Worm (Caenorhabditis elegans) whole organism, young adult: ENCODE measurements around the gene ubxn-6.

Experiments
- F33H1.4 ChIP-seq: fragments of 200-800 bp; sonication (Bioruptor generic); IDR thresholded peaks from 2 replicates; pipeline ENCODE4 v1.3.6; 2022; ENCODE audit warnings: missing genetic modification reagents, missing genetic modification characterization, missing compliant biosample characterization
- F39B2.1 ChIP-seq: fragments of 200-800 bp; sonication (Bioruptor generic); IDR thresholded peaks from 2 replicates; pipeline ENCODE4 v1.3.6; 2022; ENCODE audit warnings: missing genetic modification reagents, missing genetic modification characterization, missing compliant biosample characterization
- F55B11.4 ChIP-seq: sonication (generic microtip); optimal IDR thresholded peaks from 2 replicates; lab custom pipeline; 2016; ENCODE audit warnings: missing compliant biosample characterization, missing genetic modification characterization, borderline replicate concordance; ENCODE audit not compliant: insufficient read depth
- F57A8.1 ChIP-seq: fragments of 200-800 bp; sonication (Bioruptor generic); optimal IDR thresholded peaks from 2 replicates; lab custom pipeline; 2018; ENCODE audit warnings: mild to moderate bottlenecking, missing genetic modification characterization, moderate library complexity, missing compliant biosample characterization
- F57C9.4 ChIP-seq: sonication (generic microtip); optimal IDR thresholded peaks from 2 replicates; lab custom pipeline; 2017; ENCODE audit warnings: mild to moderate bottlenecking, missing genetic modification characterization, missing compliant biosample characterization
- K12H6.12 ChIP-seq: fragments of 200-800 bp; sonication (Bioruptor generic); optimal IDR thresholded peaks from 2 replicates; lab custom pipeline; 2018; ENCODE audit warnings: mild to moderate bottlenecking, missing genetic modification characterization, missing compliant biosample characterization
- akir-1 ChIP-seq: fragments of 200-800 bp; sonication (Bioruptor generic); optimal IDR thresholded peaks from 2 replicates; lab custom pipeline; 2018; ENCODE audit warnings: mild to moderate bottlenecking, missing genetic modification characterization, moderate library complexity, missing compliant biosample characterization
- ama-1 ChIP-seq, 3 experiments: fragments of 150-350 bp in 1 of 3; sonication (generic microtip) in 2 of 3; optimal IDR thresholded peaks; 2 replicates each; lab custom pipeline; 2014 to 2018; ENCODE audit warnings: missing biosample characterization in 2 of 3, missing genetic modification characterization in 2 of 3, missing genetic modification reagents in 2 of 3
- aptf-2 ChIP-seq: fragments of 200-800 bp; sonication (Bioruptor generic); conservative IDR thresholded peaks from 2 replicates; pipeline ENCODE4 v1.3.6; 2022; ENCODE audit warnings: missing genetic modification reagents, missing genetic modification characterization, missing compliant biosample characterization
- athp-1 ChIP-seq: sonication (generic microtip); optimal IDR thresholded peaks from 2 replicates; lab custom pipeline; 2017; ENCODE audit warnings: mild to moderate bottlenecking, missing genetic modification characterization, missing compliant biosample characterization
- bed-1 ChIP-seq: fragments of 200-800 bp; sonication (Bioruptor generic); IDR thresholded peaks from 2 replicates; pipeline ENCODE4 v1.3.6; 2022; ENCODE audit warnings: missing genetic modification reagents, missing genetic modification characterization, missing compliant biosample characterization
- cebp-1 ChIP-seq, 2 experiments: fragments of 200-800 bp in 1 of 2; sonication (Bioruptor generic) in 1 of 2; sonication (generic microtip) in 1 of 2; IDR thresholded peaks in 1 of 2; optimal IDR thresholded peaks in 1 of 2; 2 replicates each; pipeline versions ENCODE4 v1.3.6 to Lab custom; 2017 to 2022; ENCODE audit warnings: missing compliant biosample characterization in 2 of 2, missing genetic modification characterization in 2 of 2, mild to moderate bottlenecking in 1 of 2, missing genetic modification reagents in 1 of 2, moderate library complexity in 1 of 2
- ceh-58 ChIP-seq: fragments of 200-800 bp; sonication (Bioruptor generic); IDR thresholded peaks from 2 replicates; pipeline ENCODE4 v1.3.6; 2022; ENCODE audit warnings: missing genetic modification characterization, missing compliant biosample characterization
- ceh-79 ChIP-seq: sonication (generic microtip); optimal IDR thresholded peaks from 2 replicates; lab custom pipeline; 2017; ENCODE audit warnings: mild to moderate bottlenecking, missing genetic modification characterization, missing compliant biosample characterization
- dpff-1 ChIP-seq: sonication (generic microtip); optimal IDR thresholded peaks from 2 replicates; lab custom pipeline; 2017; ENCODE audit warnings: mild to moderate bottlenecking, missing genetic modification characterization, missing compliant biosample characterization
- dpl-1 ChIP-seq: fragments of 150-350 bp; optimal IDR thresholded peaks from 2 replicates; lab custom pipeline; 2014; ENCODE audit warnings: missing biosample characterization, missing genetic modification reagents, missing genetic modification characterization
- egrh-3 ChIP-seq: fragments of 200-800 bp; sonication (Bioruptor generic); IDR thresholded peaks from 2 replicates; pipeline ENCODE4 v1.3.6; 2022; ENCODE audit warnings: missing genetic modification reagents, missing genetic modification characterization, missing compliant biosample characterization
- ets-4 ChIP-seq: fragments of 200-800 bp; sonication (Bioruptor generic); optimal IDR thresholded peaks from 2 replicates; lab custom pipeline; 2018; ENCODE audit warnings: mild to moderate bottlenecking, missing genetic modification characterization, missing compliant biosample characterization
- him-1 ChIP-seq: sonication (generic microtip); optimal IDR thresholded peaks from 2 replicates; lab custom pipeline; 2016; ENCODE audit warnings: missing genotype, missing genetic modification reagents, missing genetic modification characterization, missing compliant biosample characterization
- hlh-12 ChIP-seq: sonication (generic microtip); optimal IDR thresholded peaks from 2 replicates; lab custom pipeline; 2016; ENCODE audit warnings: missing genetic modification characterization, missing compliant biosample characterization
- hmg-1.2 ChIP-seq: fragments of 200-800 bp; sonication (Bioruptor generic); IDR thresholded peaks from 2 replicates; pipeline ENCODE4 v1.3.6; 2022; ENCODE audit warnings: missing genetic modification reagents, missing genetic modification characterization, missing compliant biosample characterization
- hmg-20 ChIP-seq: fragments of 200-800 bp; sonication (Bioruptor generic); IDR thresholded peaks from 2 replicates; pipeline ENCODE4 v1.3.6; 2022; ENCODE audit warnings: missing genetic modification reagents, missing genetic modification characterization, missing compliant biosample characterization
- let-526 ChIP-seq: fragments of 200-800 bp; sonication (Bioruptor generic); IDR thresholded peaks from 2 replicates; pipeline ENCODE4 v1.3.6; 2022; ENCODE audit warnings: missing genetic modification reagents, missing genetic modification characterization, missing compliant biosample characterization
- lin-35 ChIP-seq, 3 experiments: fragments of 150-350 bp in 2 of 3; sonication (generic microtip) in 1 of 3; optimal IDR thresholded peaks; 2 replicates each; lab custom pipeline; 2014 to 2018; ENCODE audit warnings: missing biosample characterization in 3 of 3, missing genetic modification characterization in 3 of 3, missing genetic modification reagents in 3 of 3
- lin-40 ChIP-seq: sonication (generic microtip); optimal IDR thresholded peaks from 2 replicates; lab custom pipeline; 2016; ENCODE audit warnings: missing genetic modification characterization, mild to moderate bottlenecking, missing compliant biosample characterization, missing genotype, missing genetic modification reagents
- lin-54 ChIP-seq: fragments of 200-800 bp; sonication (Bioruptor generic); optimal IDR thresholded peaks from 2 replicates; lab custom pipeline; 2018; ENCODE audit warnings: mild to moderate bottlenecking, missing genetic modification characterization, missing compliant biosample characterization
- lir-1 ChIP-seq: fragments of 200-800 bp; sonication (Bioruptor generic); conservative IDR thresholded peaks from 2 replicates; pipeline ENCODE4 v1.3.6; 2022; ENCODE audit warnings: missing genetic modification reagents, missing genetic modification characterization, missing compliant biosample characterization
- lsy-27 ChIP-seq: sonication (generic microtip); optimal IDR thresholded peaks from 2 replicates; lab custom pipeline; 2017; ENCODE audit warnings: missing genetic modification characterization, mild to moderate bottlenecking, missing compliant biosample characterization, antibody characterized with exemption, missing genotype, borderline replicate concordance; ENCODE audit not compliant: insufficient read depth
- madf-3 ChIP-seq: fragments of 200-800 bp; sonication (Bioruptor generic); IDR thresholded peaks from 2 replicates; pipeline ENCODE4 v1.3.6; 2022; ENCODE audit warnings: missing genetic modification reagents, missing genetic modification characterization, missing compliant biosample characterization
- mel-28 ChIP-seq: sonication (generic microtip); optimal IDR thresholded peaks from 2 replicates; lab custom pipeline; 2016; ENCODE audit warnings: borderline replicate concordance, mild to moderate bottlenecking, missing genetic modification characterization, missing compliant biosample characterization
- nfya-1 ChIP-seq: sonication (generic microtip); optimal IDR thresholded peaks from 2 replicates; lab custom pipeline; 2017; ENCODE audit warnings: antibody characterized with exemption, missing compliant biosample characterization, missing genetic modification characterization, borderline replicate concordance; ENCODE audit not compliant: insufficient read depth
- nhr-90 ChIP-seq: sonication (generic microtip); optimal IDR thresholded peaks from 2 replicates; lab custom pipeline; 2016; ENCODE audit warnings: missing genotype, mild to moderate bottlenecking, missing genetic modification characterization, missing compliant biosample characterization
- pha-4 ChIP-seq: fragments of 150-350 bp; sonication (generic microtip); optimal IDR thresholded peaks from 2 replicates; lab custom pipeline; 2014; ENCODE audit warnings: missing biosample characterization, missing genetic modification reagents, missing genetic modification characterization
- sea-2 ChIP-seq: fragments of 200-800 bp; sonication (Bioruptor generic); IDR thresholded peaks from 2 replicates; pipeline ENCODE4 v1.3.6; 2022; ENCODE audit warnings: missing genetic modification characterization, missing compliant biosample characterization
- snpc-1.1 ChIP-seq: sonication (generic microtip); optimal IDR thresholded peaks from 2 replicates; lab custom pipeline; 2017; ENCODE audit warnings: missing genetic modification characterization, mild to moderate bottlenecking, missing compliant biosample characterization, antibody characterized with exemption, moderate library complexity, missing genotype, missing genetic modification reagents; ENCODE audit not compliant: insufficient read depth
- snpc-1.3 ChIP-seq: sonication (generic microtip); optimal IDR thresholded peaks from 2 replicates; lab custom pipeline; 2017; ENCODE audit warnings: missing genetic modification characterization, mild to moderate bottlenecking, missing compliant biosample characterization, antibody characterized with exemption, moderate library complexity, missing genotype, missing genetic modification reagents; ENCODE audit not compliant: insufficient read depth
- tbx-9 ChIP-seq: sonication (generic microtip); optimal IDR thresholded peaks from 2 replicates; lab custom pipeline; 2016; ENCODE audit warnings: borderline replicate concordance, missing genetic modification characterization, inconsistent platforms, missing compliant biosample characterization
- ztf-18 ChIP-seq: sonication (generic microtip); optimal IDR thresholded peaks from 2 replicates; lab custom pipeline; 2016; ENCODE audit warnings: missing genotype, mild to moderate bottlenecking, missing genetic modification characterization, missing compliant biosample characterization

Gene ubxn-6

DNA sequence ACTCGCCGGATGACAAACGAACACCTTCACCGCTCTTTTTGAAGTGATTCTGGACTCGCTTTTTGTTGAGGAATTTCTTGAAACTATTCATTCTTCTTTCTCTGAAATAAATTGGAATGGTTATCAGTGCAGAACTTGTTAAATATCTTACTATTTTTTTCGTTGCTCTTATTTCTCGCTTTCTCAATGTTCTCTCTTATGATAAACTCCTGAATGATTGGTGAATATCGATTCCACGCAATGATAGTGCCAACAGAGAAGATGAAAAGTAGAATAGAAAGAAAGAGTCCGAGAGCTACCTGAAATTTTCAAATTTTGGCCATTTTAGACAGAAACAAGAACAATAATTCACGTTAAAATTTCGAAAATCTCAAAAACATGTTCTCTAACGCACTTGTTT, at the start of gene ubxn-6:
Gene ubxn-6 (minus strand): TSS at position 101 of the 400 bp plus-strand sequence.
- TF ChIP-seq bed-1 (GFP tag; lab: Robert Waterston, UW), result no peak
- TF ChIP-seq F33H1.4 (GFP tag; lab: Robert Waterston, UW), result no peak
- TF ChIP-seq dpl-1 (GFP tag; lab: Kevin White, UChicago), result no peak
- TF ChIP-seq lsy-27 (tag; lab: Kevin White, UChicago), result no peak
- no peak for TF ChIP-seq tbx-9 (tag; lab: Kevin White, UChicago)
- TF ChIP-seq ceh-79 (tag; lab: Kevin White, UChicago), result no peak
- TF ChIP-seq F57C9.4, result no peak
- TF ChIP-seq athp-1 (tag; lab: Kevin White, UChicago), result no peak
- TF ChIP-seq F57A8.1 (GFP tag; lab: Kevin White, UChicago), result no peak

- TF ChIP-seq bed-1 (GFP tag; lab: Robert Waterston, UW), result no peak
- no peak for TF ChIP-seq ztf-18
- TF ChIP-seq aptf-2, result no peak
- TF ChIP-seq lin-40 (tag; lab: Kevin White, UChicago), result no peak
- TF ChIP-seq ama-1 (optimal IDR thresholded peaks at IDR 0.05; lab: Kevin White, UChicago), result no peak
- no peak for TF ChIP-seq ama-1 (GFP tag; optimal IDR thresholded peaks at IDR 0.05; lab: Kevin White, UChicago)
- TF ChIP-seq egrh-3 (GFP tag; lab: Robert Waterston, UW), result no peak
Measured at ce11 chrIV:4858573-4858972, 49.3 kb upstream of the ubxn-6 start, which contains the start of gene Y17G9A.3. TSS of gene Y17G9A.3 (minus strand) at chrIV:4858673.

- TF ChIP-seq ets-4 (GFP tag; lab: Kevin White, UChicago) (no peak), him-1 (no peak), ceh-58 (GFP tag; lab: Robert Waterston, UW) (no peak), F39B2.1 (GFP tag; lab: Robert Waterston, UW) (no peak), nhr-90 (tag; lab: Kevin White, UChicago) (no peak)
Measured at ce11 chrIV:4856195-4856594, 46.9 kb upstream of the ubxn-6 start, which contains the start of gene Y17G9A.2. TSS of gene Y17G9A.2 (minus strand) at chrIV:4856295.

DNA sequence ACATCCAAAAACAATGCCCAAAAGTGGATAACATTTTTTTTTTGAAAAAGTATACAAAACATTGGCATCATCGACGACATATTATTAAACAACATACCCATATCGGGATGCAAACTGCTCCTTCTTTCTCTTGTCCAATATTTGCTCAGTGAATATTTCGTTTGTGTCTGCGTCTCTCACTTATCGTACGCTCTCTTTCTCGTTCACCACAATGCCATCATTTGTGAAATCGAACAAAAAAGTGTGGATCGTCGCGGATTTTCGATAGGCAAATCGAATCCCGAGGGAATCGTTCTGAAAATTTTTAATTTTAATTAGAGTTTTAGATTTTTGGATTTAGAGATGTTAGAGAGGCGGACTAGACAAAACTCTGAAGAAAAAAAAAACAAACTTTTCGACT, 37.5 kb upstream of the ubxn-6 start, which contains the start of gene tat-2:
Gene tat-2 (minus strand): TSS at position 101 of the 400 bp plus-strand sequence.
- TF ChIP-seq cebp-1 (GFP tag; IDR thresholded peaks at IDR 0.05; lab: Robert Waterston, UW) (no peak), cebp-1 (tag; optimal IDR thresholded peaks at IDR 0.05; lab: Kevin White, UChicago) (no peak), dpff-1 (tag; lab: Kevin White, UChicago) (no peak), sea-2 (no peak), snpc-1.1 (no peak), lin-35 (GFP tag; optimal IDR thresholded peaks at IDR 0.05; lab: Kevin White, UChicago) (no peak), F55B11.4 (no peak), pha-4 (tag; lab: Kevin White, UChicago) (no peak), lin-54 (no peak), akir-1 (GFP tag; lab: Kevin White, UChicago) (no peak), lir-1 (no peak), nfya-1 (no peak), madf-3 (GFP tag; lab: Robert Waterston, UW) (no peak), K12H6.12 (tag; lab: Kevin White, UChicago) (no peak), hmg-1.2 (GFP tag; lab: Robert Waterston, UW) (no peak; the same call in 1 of the 2 replicates), hmg-20 (GFP tag; lab: Robert Waterston, UW) (no peak), mel-28 (tag; lab: Kevin White, UChicago) (no peak), hlh-12 (tag; lab: Kevin White, UChicago) (no peak), tbx-9 (tag; lab: Kevin White, UChicago) (no peak), snpc-1.3 (no peak), let-526 (GFP tag; lab: Robert Waterston, UW) (no peak)
